Fruit fly (Drosophila melanogaster) whole organism: ENCODE measurements around the gene Prim1.

ENCODE experiments used
- CG8478 ChIP-seq: fragments of >200 bp; optimal IDR thresholded peaks from 2 replicates; lab custom pipeline; 2018; ENCODE audit warnings: inconsistent platforms
- Dll ChIP-seq: fragments of >200 bp; optimal IDR thresholded peaks from 2 replicates; lab custom pipeline; 2017
- pan ChIP-seq: fragments of >200 bp; optimal IDR thresholded peaks from 2 replicates; lab custom pipeline; 2017
- psq ChIP-seq: fragments of >200 bp; optimal IDR thresholded peaks from 2 replicates; lab custom pipeline; 2017
- usp ChIP-seq: fragments of >200 bp; optimal IDR thresholded peaks from 2 replicates; lab custom pipeline; 2017; ENCODE audit warnings: missing biosample characterization, missing genetic modification characterization, mixed read lengths

DNA sequence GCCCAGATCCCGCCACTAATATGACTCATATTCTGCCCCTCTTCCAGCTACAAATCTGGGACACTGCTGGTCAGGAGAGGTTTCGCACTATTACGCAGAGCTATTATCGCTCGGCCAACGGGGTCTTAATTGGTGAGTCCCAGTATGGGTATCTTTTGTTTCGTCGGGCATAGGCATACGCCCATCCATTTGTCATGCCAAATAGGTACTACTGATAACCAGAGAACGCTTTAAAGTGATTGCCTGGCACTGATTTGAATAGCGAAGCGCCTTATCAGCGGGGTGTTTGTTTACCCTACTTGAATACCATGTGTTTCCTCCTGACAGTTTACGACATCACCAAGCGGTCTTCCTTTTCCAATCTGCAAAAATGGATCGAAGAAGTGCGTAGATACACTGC, 42.6 kb upstream of the Prim1 start:
- TF ChIP-seq usp (GFP tag; lab: Kevin White, UChicago) = no peak
- TF ChIP-seq CG8478 (lab: Kevin White, UChicago) = no peak
- no peak for TF ChIP-seq psq (lab: Kevin White, UChicago)
- no peak for TF ChIP-seq Dll (lab: Kevin White, UChicago)
- TF ChIP-seq pan (lab: Kevin White, UChicago) = peak; percentile 5
